Worm (Caenorhabditis elegans) whole organism, L3 larva: Measurements from ENCODE around the gene C14B1.12.

Experiments
- aly-2 ChIP-seq: fragments of 150-350 bp; optimal IDR thresholded peaks from 2 replicates; lab custom pipeline; 2014; ENCODE audit warnings: missing biosample characterization, missing genetic modification characterization
- ceh-28 ChIP-seq: fragments of 150-350 bp; optimal IDR thresholded peaks from 2 replicates; lab custom pipeline; 2014; ENCODE audit warnings: missing biosample characterization, missing genetic modification reagents, missing genetic modification characterization
- nhr-237 ChIP-seq: fragments of 150-350 bp; optimal IDR thresholded peaks from 2 replicates; lab custom pipeline; 2014; ENCODE audit warnings: missing biosample characterization, missing genetic modification characterization
- sea-2 ChIP-seq: fragments of 150-350 bp; sonication (generic microtip); optimal IDR thresholded peaks from 4 replicates; lab custom pipeline; 2014; ENCODE audit warnings: missing biosample characterization, missing genetic modification reagents, missing genetic modification characterization

- no peak for TF ChIP-seq aly-2 (tag; lab: Kevin White, UChicago)
- TF ChIP-seq nhr-237 (tag; lab: Kevin White, UChicago), result no peak
- no peak for TF ChIP-seq sea-2 (GFP tag; lab: Kevin White, UChicago)
- TF ChIP-seq ceh-28 (tag; lab: Kevin White, UChicago), result no peak
These were observed 17.3 kb upstream of the C14B1.12 start for ce11 chrIII:3742090-3742489.
